Fruit fly (Drosophila melanogaster) whole organism, embryonic: ENCODE data around the gene scpr-C.

Experiments used
- Asciz ChIP-seq: fragments of 200-800 bp; sonication (Bioruptor generic); optimal IDR thresholded peaks from 2 replicates; lab custom pipeline; 2017; ENCODE audit warnings: missing biosample characterization, mild to moderate bottlenecking, missing genetic modification characterization, missing genetic modification reagents
- CG10654 ChIP-seq: fragments of 200-800 bp; sonication (Bioruptor generic); optimal IDR thresholded peaks from 2 replicates; lab custom pipeline; 2016; ENCODE audit warnings: missing biosample characterization, missing genetic modification characterization
- CG12155 ChIP-seq: fragments of 200-800 bp; sonication (Bioruptor generic); optimal IDR thresholded peaks from 3 replicates; lab custom pipeline; 2016; ENCODE audit warnings: missing biosample characterization, missing genetic modification characterization
- CG12219 ChIP-seq: fragments of 200-800 bp; sonication (Bioruptor generic); optimal IDR thresholded peaks from 3 replicates; lab custom pipeline; 2018; ENCODE audit warnings: missing biosample characterization, mild to moderate bottlenecking, missing genetic modification characterization
- CG12391 ChIP-seq: fragments of 200-800 bp; sonication (Bioruptor generic); optimal IDR thresholded peaks from 3 replicates; lab custom pipeline; 2018; ENCODE audit warnings: missing biosample characterization, mild to moderate bottlenecking, missing genetic modification characterization, moderate library complexity
- CG13296 ChIP-seq: fragments of 200-800 bp; sonication (Bioruptor generic); optimal IDR thresholded peaks from 3 replicates; lab custom pipeline; 2018; ENCODE audit warnings: missing biosample characterization, mild to moderate bottlenecking, missing genetic modification characterization
- CG13624 ChIP-seq: fragments of 200-800 bp; sonication (Bioruptor generic); optimal IDR thresholded peaks from 2 replicates; lab custom pipeline; 2016; ENCODE audit warnings: missing biosample characterization, missing genetic modification characterization
- CG14667 ChIP-seq: fragments of 200-800 bp; sonication (Bioruptor generic); IDR thresholded peaks from 2 replicates; pipeline ENCODE4 v1.3.6; 2022; ENCODE audit warnings: missing biosample characterization, missing genetic modification characterization
- CG15601 ChIP-seq: fragments of 200-800 bp; sonication (Bioruptor generic); optimal IDR thresholded peaks from 3 replicates; lab custom pipeline; 2019; ENCODE audit warnings: missing biosample characterization, mild to moderate bottlenecking, missing genetic modification characterization, moderate library complexity
- CG17802 ChIP-seq: fragments of 200-800 bp; sonication (Bioruptor generic); optimal IDR thresholded peaks from 2 replicates; lab custom pipeline; 2018; ENCODE audit warnings: missing biosample characterization, mild to moderate bottlenecking, missing genetic modification characterization, moderate library complexity
- CG2116 ChIP-seq: fragments of 200-800 bp; sonication (Bioruptor generic); optimal IDR thresholded peaks from 3 replicates; lab custom pipeline; 2018; ENCODE audit warnings: missing biosample characterization, mild to moderate bottlenecking, missing genetic modification characterization
- CG30403 ChIP-seq: fragments of 200-800 bp; sonication (Bioruptor generic); optimal IDR thresholded peaks from 3 replicates; lab custom pipeline; 2016; ENCODE audit warnings: missing biosample characterization, missing genetic modification characterization
- CG3163 ChIP-seq: fragments of 200-800 bp; sonication (Bioruptor generic); optimal IDR thresholded peaks from 3 replicates; lab custom pipeline; 2016; ENCODE audit warnings: missing biosample characterization, missing genetic modification characterization
- CG3281 ChIP-seq: fragments of 200-800 bp; sonication (Bioruptor generic); optimal IDR thresholded peaks from 3 replicates; lab custom pipeline; 2017; ENCODE audit warnings: missing biosample characterization, mild to moderate bottlenecking, missing genetic modification characterization
- CG6272 ChIP-seq: fragments of 200-800 bp; sonication (Bioruptor generic); IDR thresholded peaks from 2 replicates; pipeline ENCODE4 v1.3.6; 2022; ENCODE audit warnings: missing biosample characterization, missing genetic modification characterization
- CHES-1-like ChIP-seq: fragments of 200-800 bp; sonication (Bioruptor generic); optimal IDR thresholded peaks from 2 replicates; lab custom pipeline; 2016; ENCODE audit warnings: missing biosample characterization, missing genetic modification characterization
- Camta ChIP-seq: fragments of 200-800 bp; sonication (Bioruptor generic); optimal IDR thresholded peaks from 2 replicates; lab custom pipeline; 2016; ENCODE audit warnings: missing biosample characterization, missing genetic modification characterization
- CrebB ChIP-seq: fragments of 200-800 bp; sonication (Bioruptor generic); optimal IDR thresholded peaks from 3 replicates; lab custom pipeline; 2018; ENCODE audit warnings: missing biosample characterization, mild to moderate bottlenecking, missing genetic modification characterization
- D19A ChIP-seq: fragments of 200-800 bp; optimal IDR thresholded peaks from 3 replicates; lab custom pipeline; 2019; ENCODE audit warnings: missing biosample characterization, mild to moderate bottlenecking, missing genetic modification characterization, moderate library complexity
- Dbx ChIP-seq: fragments of 200-800 bp; sonication (Bioruptor generic); IDR thresholded peaks from 3 replicates; pipeline ENCODE4 v1.3.6; 2022; ENCODE audit warnings: missing biosample characterization, missing genetic modification characterization
- Dek ChIP-seq: fragments of 200-800 bp; sonication (Bioruptor generic); optimal IDR thresholded peaks from 3 replicates; lab custom pipeline; 2019; ENCODE audit warnings: missing biosample characterization, mild to moderate bottlenecking, missing genetic modification characterization, moderate library complexity
- Doc3 ChIP-seq: fragments of 200-800 bp; sonication (Bioruptor generic); IDR thresholded peaks from 3 replicates; pipeline ENCODE4 v1.3.6; 2022; ENCODE audit warnings: missing biosample characterization, missing genetic modification characterization; ENCODE audit not compliant: partially characterized antibody
- HLH54F ChIP-seq: fragments of 200-800 bp; sonication (Bioruptor generic); optimal IDR thresholded peaks from 3 replicates; lab custom pipeline; 2016; ENCODE audit warnings: missing biosample characterization, missing genetic modification characterization
- Hr3 ChIP-seq: fragments of 200-800 bp; sonication (Bioruptor generic); optimal IDR thresholded peaks from 3 replicates; lab custom pipeline; 2016; ENCODE audit warnings: missing biosample characterization, missing genetic modification characterization
- Hr39 ChIP-seq: fragments of >200 bp; optimal IDR thresholded peaks from 2 replicates; lab custom pipeline; 2017
- Lhr ChIP-seq: fragments of 200-800 bp; sonication (Bioruptor generic); optimal IDR thresholded peaks from 3 replicates; lab custom pipeline; 2017; ENCODE audit warnings: mild to moderate bottlenecking, missing biosample characterization, missing genetic modification reagents, missing genetic modification characterization
- Max ChIP-seq: fragments of 200-800 bp; sonication (Bioruptor generic); optimal IDR thresholded peaks from 2 replicates; lab custom pipeline; 2016; ENCODE audit warnings: missing biosample characterization, mild to moderate bottlenecking, missing genetic modification characterization
- NfI ChIP-seq: fragments of 200-800 bp; sonication (Bioruptor generic); optimal IDR thresholded peaks from 3 replicates; lab custom pipeline; 2018; ENCODE audit warnings: missing biosample characterization, mild to moderate bottlenecking, missing genetic modification characterization, moderate library complexity
- Rfx ChIP-seq: fragments of 200-800 bp; sonication (Bioruptor generic); IDR thresholded peaks from 2 replicates; pipeline ENCODE4 v1.3.6; 2022; ENCODE audit warnings: missing biosample characterization, missing genetic modification characterization
- Side ChIP-seq: fragments of 200-800 bp; sonication (Bioruptor generic); optimal IDR thresholded peaks from 2 replicates; lab custom pipeline; 2016; ENCODE audit warnings: missing biosample characterization, missing genetic modification characterization
- Sin3A ChIP-seq: fragments of >200 bp; optimal IDR thresholded peaks from 2 replicates; lab custom pipeline; 2018
- Six4 ChIP-seq: fragments of 200-800 bp; sonication (Bioruptor generic); optimal IDR thresholded peaks from 2 replicates; lab custom pipeline; 2016; ENCODE audit warnings: missing biosample characterization, missing genetic modification characterization
- Sox100B ChIP-seq: fragments of 200-800 bp; sonication (Bioruptor generic); optimal IDR thresholded peaks from 3 replicates; lab custom pipeline; 2018; ENCODE audit warnings: missing biosample characterization, mild to moderate bottlenecking, missing genetic modification characterization
- Ssrp ChIP-seq: fragments of 200-800 bp; sonication (Bioruptor generic); optimal IDR thresholded peaks from 2 replicates; lab custom pipeline; 2018; ENCODE audit warnings: missing biosample characterization, mild to moderate bottlenecking, missing genetic modification characterization, moderate library complexity
- TFAM ChIP-seq: fragments of 200-800 bp; sonication (Bioruptor generic); optimal IDR thresholded peaks from 2 replicates; lab custom pipeline; 2017; ENCODE audit warnings: missing biosample characterization, missing genetic modification characterization, inconsistent platforms
- Xbp1 ChIP-seq: fragments of 200-800 bp; sonication (Bioruptor generic); optimal IDR thresholded peaks from 3 replicates; lab custom pipeline; 2016; ENCODE audit warnings: missing biosample characterization, mild to moderate bottlenecking, missing genetic modification characterization
- ash1 ChIP-seq: fragments of 200-800 bp; sonication (Bioruptor generic); optimal IDR thresholded peaks from 2 replicates; lab custom pipeline; 2018; ENCODE audit warnings: missing biosample characterization, mild to moderate bottlenecking, missing genetic modification characterization
- cad ChIP-seq: fragments of >200 bp; optimal IDR thresholded peaks from 2 replicates; lab custom pipeline; 2017; ENCODE audit warnings: missing biosample characterization, missing genetic modification characterization
- ci ChIP-seq: fragments of 200-800 bp; sonication (Bioruptor generic); IDR thresholded peaks from 3 replicates; pipeline ENCODE4 v1.3.6; 2022; ENCODE audit warnings: missing biosample characterization, missing genetic modification characterization
- dimm ChIP-seq: fragments of 200-800 bp; sonication (Bioruptor generic); IDR thresholded peaks from 2 replicates; pipeline ENCODE4 v1.3.6; 2022; ENCODE audit warnings: missing biosample characterization, missing genetic modification characterization
- gfzf ChIP-seq: fragments of 200-800 bp; sonication (Bioruptor generic); optimal IDR thresholded peaks from 2 replicates; lab custom pipeline; 2016; ENCODE audit warnings: missing biosample characterization, mild to moderate bottlenecking, missing genetic modification characterization, moderate library complexity
- ham ChIP-seq: fragments of 200-800 bp; sonication (Bioruptor generic); IDR thresholded peaks from 2 replicates; pipeline ENCODE4 v1.3.6; 2022; ENCODE audit warnings: missing biosample characterization, missing genetic modification characterization
- hbn ChIP-seq: fragments of 200-800 bp; sonication (Bioruptor generic); IDR thresholded peaks from 2 replicates; pipeline ENCODE4 v1.3.6; 2022; ENCODE audit warnings: missing biosample characterization, missing genetic modification characterization; ENCODE audit not compliant: partially characterized antibody
- insv ChIP-seq, 2 experiments: fragments of 200-800 bp; sonication (Bioruptor generic); optimal IDR thresholded peaks; 3 replicates each; lab custom pipeline; 2016 to 2018; ENCODE audit warnings: missing biosample characterization in 2 of 2, missing genetic modification characterization in 2 of 2
- mirr ChIP-seq: fragments of 200-800 bp; sonication (Bioruptor generic); optimal IDR thresholded peaks from 3 replicates; lab custom pipeline; 2018; ENCODE audit warnings: missing biosample characterization, mild to moderate bottlenecking, missing genetic modification characterization
- org-1 ChIP-seq: fragments of 200-800 bp; sonication (Bioruptor generic); optimal IDR thresholded peaks from 2 replicates; lab custom pipeline; 2017; ENCODE audit warnings: missing biosample characterization, missing genetic modification characterization
- pros ChIP-seq: fragments of 200-800 bp; sonication (Bioruptor generic); optimal IDR thresholded peaks from 3 replicates; lab custom pipeline; 2019; ENCODE audit warnings: missing biosample characterization, mild to moderate bottlenecking, missing genetic modification characterization, moderate library complexity
- unc-4 ChIP-seq: fragments of 200-800 bp; sonication (Bioruptor generic); IDR thresholded peaks from 2 replicates; pipeline ENCODE4 v1.3.6; 2022; ENCODE audit warnings: missing biosample characterization, missing genetic modification characterization; ENCODE audit not compliant: partially characterized antibody
- yki ChIP-seq: fragments of >200 bp; optimal IDR thresholded peaks from 3 replicates; lab custom pipeline; 2018

Gene scpr-C

dm6 chr3R:11208766-11209331 lies 16.5 kb upstream of the scpr-C start (continued):
- no peak for TF ChIP-seq Hr39 (lab: Kevin White, UChicago)
- no peak for TF ChIP-seq hbn (GFP tag; lab: Robert Waterston, UW)
- no peak for TF ChIP-seq CHES-1-like (GFP tag; lab: Kevin White, UChicago)
- no peak for TF ChIP-seq CG13296 (GFP tag; lab: Kevin White, UChicago)
- TF ChIP-seq pros, result no peak
- no peak for TF ChIP-seq cad (GFP tag; lab: Kevin White, UChicago)
- no peak for TF ChIP-seq CG12391 (tag; lab: Kevin White, UChicago)
- TF ChIP-seq, all 482 proteins: peak for 16

- TF ChIP-seq CG14667 (no peak), Lhr (GFP tag; lab: Kevin White, UChicago) (peak; percentile 58), org-1 (GFP tag; lab: Kevin White, UChicago) (no peak), dimm (GFP tag; lab: Robert Waterston, UW) (no peak), Side (GFP tag; lab: Kevin White, UChicago) (no peak), Xbp1 (peak; percentile 61), Max (GFP tag; lab: Kevin White, UChicago) (peak; percentile 72), Dek (tag; lab: Kevin White, UChicago) (peak; percentile 52), CG12155 (peak; percentile 97), Six4 (GFP tag; lab: Kevin White, UChicago) (peak; percentile 38), D19A (tag; lab: Kevin White, UChicago) (peak; percentile 6), Sox100B (GFP tag; lab: Kevin White, UChicago) (peak; percentile 61), insv (GFP tag; optimal IDR thresholded peaks at IDR 0.05; lab: Kevin White, UChicago) (peak in 1 of 2 experiments; percentile 15), yki (lab: Kevin White, UChicago) (no peak), CG2116 (GFP tag; lab: Kevin White, UChicago) (peak; percentile 76), mirr (GFP tag; lab: Kevin White, UChicago) (peak; percentile 27), CG10654 (GFP tag; lab: Kevin White, UChicago) (peak; percentile 15), Sin3A (peak; percentile 74), unc-4 (0 out of 2 replicates have a peak, but pooled peaks have one; percentile 51), ash1 (no peak), Dbx (GFP tag; lab: Robert Waterston, UW) (0 out of 3 replicates have a peak, but pooled peaks have one; percentile 35), Rfx (peak; percentile 37), HLH54F (GFP tag; lab: Kevin White, UChicago) (peak; percentile 39), Ssrp (tag; lab: Kevin White, UChicago) (no peak), CG6272 (0 out of 2 replicates have a peak, but pooled peaks have one; percentile 33), CG17802 (tag; lab: Kevin White, UChicago) (peak; percentile 6), TFAM (GFP tag; lab: Kevin White, UChicago) (no peak), ham (no peak), CG13624 (GFP tag; lab: Kevin White, UChicago) (peak; percentile 43), CrebB (tag; lab: Kevin White, UChicago) (no peak), Asciz (GFP tag; lab: Kevin White, UChicago) (no peak), CG30403 (GFP tag; lab: Kevin White, UChicago) (peak; percentile 76), CG3281 (GFP tag; lab: Kevin White, UChicago) (peak; percentile 5), Doc3 (peak; percentile 57; the same call in 2 of the 3 replicates), Camta (GFP tag; lab: Kevin White, UChicago) (peak; percentile 35), ci (GFP tag; lab: Robert Waterston, UW) (peak; percentile 23; the same call in 1 of the 3 replicates), gfzf (GFP tag; lab: Kevin White, UChicago) (peak; percentile 75), CG3163 (GFP tag; lab: Kevin White, UChicago) (no peak), CG12219 (GFP tag; lab: Kevin White, UChicago) (no peak), CG15601 (tag; lab: Kevin White, UChicago) (peak; percentile 62), NfI (GFP tag; lab: Kevin White, UChicago) (peak; percentile 38), Hr3 (GFP tag; lab: Kevin White, UChicago) (peak; percentile 41)
Measured at dm6 chr3R:11209801-11210402, 15.4 kb upstream of the scpr-C start, which contains the start of the genes SdhC and Tctp. TSS of gene SdhC (minus strand) at chr3R:11209849. TSS of gene Tctp (plus strand) at chr3R:11210247.
